Fruit fly (Drosophila melanogaster): ENCODE data around the gene Grl65a.

Grl65a gene

dm6 chr3L:6623669-6624204, 43.9 kb downstream of the Grl65a start, which contains the start of gene GluRIA:
Gene GluRIA (plus strand): TSS chr3L:6624032.
- TF ChIP-seq psq (optimal IDR thresholded peaks at IDR 0.05): no peak
- no peak for TF ChIP-seq Sin3A (optimal IDR thresholded peaks at IDR 0.05)
- no peak for TF ChIP-seq h (optimal IDR thresholded peaks at IDR 0.05)
- TF ChIP-seq ttk (optimal IDR thresholded peaks at IDR 0.05): no peak
- no peak for TF ChIP-seq Myc (optimal IDR thresholded peaks at IDR 0.05)

dm6 chr3L:6619060-6619459, 48.6 kb downstream of the Grl65a start:
- TF ChIP-seq h (optimal IDR thresholded peaks at IDR 0.05) (no peak), insv (optimal IDR thresholded peaks at IDR 0.05) (no peak), Myc (optimal IDR thresholded peaks at IDR 0.05) (no peak), Sin3A (optimal IDR thresholded peaks at IDR 0.05) (no peak), ttk (optimal IDR thresholded peaks at IDR 0.05) (no peak), psq (optimal IDR thresholded peaks at IDR 0.05) (no peak)

All from Kc167 (cell line).